Fruit fly (Drosophila melanogaster): ENCODE data around the gene primo-2.

Gene primo-2

dm6 chr3R:13699350-13699749, 12.3 kb downstream of the primo-2 start (continued):
- TF ChIP-seq Fer1 (GFP tag; optimal IDR thresholded peaks at IDR 0.05) (no peak), Myb (GFP tag; optimal IDR thresholded peaks at IDR 0.05) (peak; percentile 91), Hr39 (optimal IDR thresholded peaks at IDR 0.05) (no peak), Dip2 (GFP tag; IDR thresholded peaks at IDR 0.05) (no peak), MESR4 (GFP tag; optimal IDR thresholded peaks at IDR 0.05) (peak; percentile 47), CG10267 (tag; optimal IDR thresholded peaks at IDR 0.05) (peak; percentile 93), CG7556 (GFP tag; optimal IDR thresholded peaks at IDR 0.05) (no peak)

dm6 chr3R:13693753-13694152, 17.9 kb downstream of the primo-2 start, which contains the start of gene CG14367:
Gene CG14367 (plus strand): TSS chr3R:13694053.
- no peak for TF ChIP-seq CG10431 (GFP tag; optimal IDR thresholded peaks at IDR 0.05)
- TF ChIP-seq stc (GFP tag; IDR thresholded peaks at IDR 0.05) = no peak
- TF ChIP-seq amos (GFP tag; IDR thresholded peaks at IDR 0.05; ENCODE audit: partially characterized antibody) = no peak
- TF ChIP-seq Dip2 (GFP tag; IDR thresholded peaks at IDR 0.05) = no peak

dm6 chr3R:13686371-13687211, 25.0 kb downstream of the primo-2 start, which contains the start of gene omd:
Gene omd (minus strand): TSS chr3R:13687210.
- TF ChIP-seq CG1024 (GFP tag; IDR thresholded peaks at IDR 0.05) = peak; percentile 68
- no peak for TF ChIP-seq usp (GFP tag; optimal IDR thresholded peaks at IDR 0.05)
- TF ChIP-seq ham (GFP tag; IDR thresholded peaks at IDR 0.05) = no peak; the same call in 1 of the 2 replicates
- peak; percentile 45 for TF ChIP-seq CG31365 (tag; optimal IDR thresholded peaks at IDR 0.05)
- TF ChIP-seq Xrp1 (GFP tag; IDR thresholded peaks at IDR 0.05) = peak; percentile 81
- peak; percentile 44; the same call in 2 of the 3 replicates for TF ChIP-seq Aef1 (GFP tag; IDR thresholded peaks at IDR 0.05)
- peak; percentile 64 for TF ChIP-seq dmrt11E (tag; optimal IDR thresholded peaks at IDR 0.05)
- no peak for TF ChIP-seq Vsx1 (GFP tag; optimal IDR thresholded peaks at IDR 0.05)
- TF ChIP-seq CG32772 (GFP tag; IDR thresholded peaks at IDR 0.05) = peak; percentile 21; the same call in 1 of the 2 replicates
- peak; percentile 22 for TF ChIP-seq Dad (GFP tag; optimal IDR thresholded peaks at IDR 0.05)
- TF ChIP-seq dysf (GFP tag; IDR thresholded peaks at IDR 0.05) = peak; percentile 60; the same call in 2 of the 3 replicates
- TF ChIP-seq CG16863 (GFP tag; optimal IDR thresholded peaks at IDR 0.05) = peak; percentile 54
- no peak for TF ChIP-seq CG2712 (tag; optimal IDR thresholded peaks at IDR 0.05)
- TF ChIP-seq CG5953 (GFP tag; IDR thresholded peaks at IDR 0.05) = peak; percentile 46; the same call in 1 of the 2 replicates
- no peak for TF ChIP-seq CG7372 (GFP tag; IDR thresholded peaks at IDR 0.05)
- TF ChIP-seq CG7556 (GFP tag; optimal IDR thresholded peaks at IDR 0.05) = no peak
- TF ChIP-seq CG13775 (GFP tag; optimal IDR thresholded peaks at IDR 0.05) = peak; percentile 56
- TF ChIP-seq CkIIα-i1 (GFP tag; IDR thresholded peaks at IDR 0.05) = no peak
- TF ChIP-seq Atf6 (GFP tag; IDR thresholded peaks at IDR 0.05) = peak; percentile 80
- peak; percentile 21 for TF ChIP-seq pb (GFP tag; optimal IDR thresholded peaks at IDR 0.05)
- TF ChIP-seq knrl (GFP tag; IDR thresholded peaks at IDR 0.05; ENCODE audit: partially characterized antibody) = no peak
- peak; percentile 64 for TF ChIP-seq nerfin-1 (tag; optimal IDR thresholded peaks at IDR 0.05)
- TF ChIP-seq CG2678 (tag; optimal IDR thresholded peaks at IDR 0.05) = no peak
- TF ChIP-seq NC2β (GFP tag; optimal IDR thresholded peaks at IDR 0.05) = peak; percentile 64
- TF ChIP-seq so (GFP tag; IDR thresholded peaks at IDR 0.05) = no peak
- TF ChIP-seq gem (tag; optimal IDR thresholded peaks at IDR 0.05) = no peak
- TF ChIP-seq bowl (GFP tag; IDR thresholded peaks at IDR 0.05) = no peak
- peak; percentile 61 for TF ChIP-seq CG17385 (GFP tag; optimal IDR thresholded peaks at IDR 0.05)
- TF ChIP-seq CG2202 (tag; optimal IDR thresholded peaks at IDR 0.05) = peak; percentile 69
- TF ChIP-seq tgo (GFP tag; IDR thresholded peaks at IDR 0.05) = peak; percentile 43; the same call in 2 of the 3 replicates
- TF ChIP-seq klu (GFP tag; IDR thresholded peaks at IDR 0.05) = no peak
- TF ChIP-seq gfzf (GFP tag; optimal IDR thresholded peaks at IDR 0.05) = no peak
- peak; percentile 16 for TF ChIP-seq CG8388 (GFP tag; optimal IDR thresholded peaks at IDR 0.05)
- peak; percentile 79 for TF ChIP-seq kay (GFP tag; optimal IDR thresholded peaks at IDR 0.05)
- peak; percentile 36 for TF ChIP-seq CTCF (GFP tag; optimal IDR thresholded peaks at IDR 0.05)
- peak; percentile 22 for TF ChIP-seq CG13624 (GFP tag; optimal IDR thresholded peaks at IDR 0.05)
- TF ChIP-seq ash1 (GFP tag; optimal IDR thresholded peaks at IDR 0.05) = peak; percentile 64
- no peak for TF ChIP-seq Stat92E (GFP tag; optimal IDR thresholded peaks at IDR 0.05)

Measured in whole organism, embryonic.